Fruit fly (Drosophila melanogaster) whole organism: ENCODE measurements around the gene CG4325.

ENCODE experiments used
- Dll ChIP-seq: fragments of >200 bp; optimal IDR thresholded peaks from 2 replicates; lab custom pipeline; 2017
- EcR ChIP-seq, 2 experiments: fragments of >200 bp; optimal IDR thresholded peaks; 2 replicates each; lab custom pipeline; 2017; ENCODE audit warnings: missing biosample characterization in 2 of 2, missing genetic modification characterization in 2 of 2, missing genetic modification reagents in 2 of 2
- pan ChIP-seq: fragments of >200 bp; optimal IDR thresholded peaks from 2 replicates; lab custom pipeline; 2017
- psq ChIP-seq: fragments of >200 bp; optimal IDR thresholded peaks from 2 replicates; lab custom pipeline; 2017
- usp ChIP-seq: fragments of >200 bp; optimal IDR thresholded peaks from 2 replicates; lab custom pipeline; 2017; ENCODE audit warnings: missing biosample characterization, missing genetic modification characterization, mixed read lengths

DNA sequence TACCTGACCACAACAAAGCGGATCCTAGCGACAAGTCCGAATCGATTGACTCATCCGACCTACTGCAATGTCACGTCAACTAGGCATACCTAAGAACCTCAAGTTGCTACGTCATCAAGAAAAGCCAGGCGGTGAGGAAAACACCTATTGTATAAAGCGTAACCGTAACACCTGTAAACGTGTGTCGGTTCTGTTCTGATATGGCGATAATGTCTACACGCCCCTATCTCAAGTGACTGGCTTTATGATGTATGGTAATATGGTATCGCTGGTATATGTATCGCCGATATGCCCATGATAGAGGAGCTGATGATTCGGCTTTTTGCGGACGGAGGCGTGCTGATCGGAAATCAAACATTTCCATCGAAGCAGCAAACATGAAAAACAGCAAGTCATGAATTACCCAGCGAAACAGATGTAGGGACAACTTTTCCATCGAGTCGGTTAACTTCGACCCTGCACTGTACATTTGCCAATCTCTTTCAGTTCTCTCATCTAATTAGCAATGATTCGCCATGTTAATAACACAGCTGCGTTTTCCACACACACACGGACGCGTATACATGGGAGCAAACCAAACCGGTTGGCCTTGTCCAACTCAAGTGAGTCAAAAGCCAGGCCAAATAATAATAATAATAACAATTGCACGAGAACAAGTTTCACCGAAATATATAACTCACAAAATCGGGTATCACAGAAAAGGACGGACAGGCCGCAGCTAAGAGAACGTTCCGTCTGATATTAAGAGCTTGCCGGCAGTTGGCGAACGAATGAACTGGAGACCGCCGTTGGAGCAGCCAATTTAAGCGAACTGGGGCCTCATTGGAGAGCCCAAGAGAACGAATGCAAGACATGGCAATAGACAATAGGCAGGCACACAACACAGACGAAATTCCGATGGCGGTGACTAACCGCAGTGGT, 26.4 kb upstream of the CG4325 start:
- TF ChIP-seq usp (GFP tag; lab: Kevin White, UChicago) (no peak), Dll (lab: Kevin White, UChicago) (no peak), psq (lab: Kevin White, UChicago) (no peak), pan (lab: Kevin White, UChicago) (no peak), EcR (GFP tag; optimal IDR thresholded peaks at IDR 0.05; lab: Kevin White, UChicago) (no peak)
